Fruit fly (Drosophila melanogaster): ENCODE measurements around the gene CG17107.

CG17107 gene

DNA sequence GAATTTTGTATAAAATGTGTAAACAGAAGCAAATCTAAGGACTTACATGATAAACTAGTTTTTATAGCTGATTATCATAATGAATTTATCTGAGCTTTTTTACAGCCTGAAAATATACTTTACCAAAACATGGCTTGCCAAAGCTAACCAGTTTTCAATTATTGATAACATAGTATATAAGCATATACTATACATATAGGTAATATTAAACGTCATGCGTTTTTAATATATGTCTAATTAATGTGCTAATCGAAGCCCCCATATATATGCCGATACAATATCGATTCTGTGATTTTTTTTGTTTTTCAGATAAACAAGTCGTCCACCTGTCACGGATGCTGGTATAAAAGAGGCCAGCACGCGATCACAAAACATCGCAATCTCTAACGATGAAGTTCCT lies at the start of gene CG17107:
TSS of gene CG17107 (plus strand) at position 301 of the 400 bp plus-strand sequence.
- TF ChIP-seq EcR (GFP tag; optimal IDR thresholded peaks at IDR 0.05) (no peak), Dll (optimal IDR thresholded peaks at IDR 0.05) (no peak), psq (optimal IDR thresholded peaks at IDR 0.05) (no peak), pan (optimal IDR thresholded peaks at IDR 0.05) (no peak), CG8478 (optimal IDR thresholded peaks at IDR 0.05) (no peak)

DNA sequence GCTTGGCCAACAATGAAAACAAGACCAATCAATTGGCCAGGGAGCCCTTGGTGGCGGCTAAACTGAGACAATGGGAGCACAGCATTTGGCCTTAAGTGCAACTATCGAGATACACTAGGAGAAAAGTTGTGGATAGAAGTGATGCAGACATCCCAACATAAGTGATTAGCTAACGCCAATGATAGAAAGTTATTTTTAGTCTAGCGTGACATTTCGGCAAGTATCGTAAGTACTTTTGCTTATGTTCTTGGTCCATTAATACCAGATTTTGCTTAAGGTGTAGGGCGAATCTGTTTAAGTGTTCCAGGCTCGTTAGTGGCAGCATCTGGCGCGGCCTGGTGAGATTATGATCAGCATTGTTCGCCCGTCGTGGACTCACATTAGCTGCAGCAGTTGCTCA lies 49.0 kb upstream of the CG17107 start:
- TF ChIP-seq usp (GFP tag; optimal IDR thresholded peaks at IDR 0.05) (no peak), CG8478 (optimal IDR thresholded peaks at IDR 0.05) (no peak), EcR (GFP tag; optimal IDR thresholded peaks at IDR 0.05) (no peak), pan (optimal IDR thresholded peaks at IDR 0.05) (no peak), psq (optimal IDR thresholded peaks at IDR 0.05) (no peak), Dll (optimal IDR thresholded peaks at IDR 0.05) (no peak)

DNA sequence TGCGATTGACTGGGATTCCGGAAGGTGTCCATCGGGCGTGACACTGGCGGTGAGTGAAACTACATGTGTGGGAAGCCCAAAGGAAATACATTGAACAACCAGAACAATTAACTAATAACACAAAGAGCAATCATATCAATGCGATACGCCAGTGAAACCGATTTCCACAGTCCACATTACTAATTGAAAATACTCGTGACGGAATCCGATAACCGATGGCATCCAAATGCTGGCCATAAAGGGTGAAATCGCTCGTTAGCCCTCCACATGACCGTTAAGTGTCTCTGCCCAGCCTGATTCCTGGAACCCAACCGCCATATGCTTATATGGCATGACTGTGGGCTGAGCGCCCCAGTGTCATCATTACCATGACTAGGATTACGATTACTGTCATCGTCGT lies 43.3 kb upstream of the CG17107 start, which contains the start of gene CG7329:
TSS of gene CG7329 (minus strand) at position 101 of the 400 bp plus-strand sequence.
- TF ChIP-seq Dll (optimal IDR thresholded peaks at IDR 0.05) (no peak), pan (optimal IDR thresholded peaks at IDR 0.05) (no peak), usp (GFP tag; optimal IDR thresholded peaks at IDR 0.05) (no peak), CG8478 (optimal IDR thresholded peaks at IDR 0.05) (no peak), psq (optimal IDR thresholded peaks at IDR 0.05) (no peak)

DNA sequence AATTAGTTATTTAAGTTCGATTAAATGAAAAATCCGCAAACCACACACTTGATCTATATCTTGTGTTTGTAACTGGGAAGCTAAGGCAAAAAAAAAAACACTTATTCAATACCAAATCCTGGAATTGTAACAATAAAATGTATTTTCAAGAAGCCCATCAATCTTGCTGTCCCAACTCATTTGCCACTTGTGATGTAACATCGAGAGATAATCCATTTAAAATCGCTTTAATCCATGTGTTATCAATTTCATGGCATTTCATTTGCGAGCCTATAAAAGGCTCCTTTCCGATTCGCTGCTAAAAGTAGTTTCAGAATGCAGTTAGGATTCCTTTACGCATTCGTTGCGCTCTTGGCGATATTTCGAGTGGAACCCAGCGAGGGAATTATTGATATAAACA lies 42.1 kb upstream of the CG17107 start, which contains the start of gene CG31872:
TSS of gene CG31872 (plus strand) at position 301 of the 400 bp plus-strand sequence.
- TF ChIP-seq Dll (optimal IDR thresholded peaks at IDR 0.05), result no peak

DNA sequence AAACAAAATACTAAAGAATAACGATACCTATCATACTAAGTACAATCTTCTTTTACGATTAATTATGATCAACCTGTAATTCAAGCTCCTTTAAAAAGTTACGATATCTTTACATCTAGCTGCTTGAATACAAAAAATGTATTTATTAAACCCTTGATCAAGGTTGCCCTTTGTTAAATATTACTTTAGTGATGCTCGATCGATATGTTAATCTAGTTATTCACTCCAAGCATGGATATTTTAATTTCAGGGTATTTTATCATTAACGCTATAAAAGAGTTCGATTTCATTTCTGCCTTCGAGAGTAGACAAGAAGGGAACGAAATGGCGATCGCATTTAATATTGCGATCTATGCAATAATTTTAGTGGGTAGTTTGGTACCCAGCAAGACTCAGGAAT lies 38.0 kb upstream of the CG17107 start, which contains the start of gene CG18284:
TSS of gene CG18284 (plus strand) at position 301 of the 400 bp plus-strand sequence.
- TF ChIP-seq usp (GFP tag; optimal IDR thresholded peaks at IDR 0.05), result no peak
- no peak for TF ChIP-seq pan (optimal IDR thresholded peaks at IDR 0.05)
- no peak for TF ChIP-seq Dll (optimal IDR thresholded peaks at IDR 0.05)
- no peak for TF ChIP-seq psq (optimal IDR thresholded peaks at IDR 0.05)
- no peak for TF ChIP-seq EcR (GFP tag; optimal IDR thresholded peaks at IDR 0.05)
- no peak for TF ChIP-seq CG8478 (optimal IDR thresholded peaks at IDR 0.05)

DNA sequence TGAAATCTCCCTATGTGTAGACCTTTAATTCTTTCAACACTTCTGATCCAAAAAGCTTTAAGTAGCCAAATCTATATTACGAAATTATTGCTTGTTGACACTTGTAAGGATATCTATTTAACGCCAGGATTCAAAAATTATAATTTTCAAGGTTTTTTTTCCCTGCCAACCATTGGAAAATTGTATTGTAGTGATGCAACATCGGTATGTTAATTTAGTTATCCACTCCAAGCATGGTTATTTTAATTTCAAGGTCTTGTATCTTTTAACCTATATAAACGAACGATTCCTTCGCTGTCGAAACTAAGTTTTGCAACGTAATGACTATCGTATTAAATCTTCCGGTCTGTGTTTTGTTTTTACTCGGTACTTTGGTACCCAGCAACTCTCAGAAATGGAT lies 35.6 kb upstream of the CG17107 start, which contains the start of gene CG17097:
TSS of gene CG17097 (plus strand) at position 301 of the 400 bp plus-strand sequence.
- TF ChIP-seq CG8478 (optimal IDR thresholded peaks at IDR 0.05), result no peak
- TF ChIP-seq pan (optimal IDR thresholded peaks at IDR 0.05), result no peak
- no peak for TF ChIP-seq psq (optimal IDR thresholded peaks at IDR 0.05)
- TF ChIP-seq usp (GFP tag; optimal IDR thresholded peaks at IDR 0.05), result no peak

DNA sequence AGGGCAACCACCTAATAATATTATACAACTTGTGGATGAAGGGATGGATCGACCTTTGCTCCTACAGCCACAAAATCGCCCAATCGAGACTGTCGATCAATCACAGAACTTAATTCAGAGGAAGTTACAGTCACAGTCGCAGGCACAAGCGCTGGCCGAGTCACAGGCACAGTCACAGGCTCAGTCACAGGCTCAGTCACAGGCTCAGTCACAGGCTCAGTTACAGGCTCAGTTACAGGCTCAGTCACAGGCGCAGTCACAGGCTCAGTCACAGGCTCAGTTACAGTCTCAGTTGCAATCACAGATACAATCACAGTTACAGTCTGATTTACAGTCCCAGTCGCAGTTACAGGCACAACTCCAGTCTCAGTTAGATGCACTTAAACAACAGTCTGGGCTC lies 35.0 kb upstream of the CG17107 start:
- no peak for TF ChIP-seq Dll (optimal IDR thresholded peaks at IDR 0.05)
- no peak for TF ChIP-seq usp (GFP tag; optimal IDR thresholded peaks at IDR 0.05)
- no peak for TF ChIP-seq CG8478 (optimal IDR thresholded peaks at IDR 0.05)
- TF ChIP-seq pan (optimal IDR thresholded peaks at IDR 0.05), result no peak

DNA sequence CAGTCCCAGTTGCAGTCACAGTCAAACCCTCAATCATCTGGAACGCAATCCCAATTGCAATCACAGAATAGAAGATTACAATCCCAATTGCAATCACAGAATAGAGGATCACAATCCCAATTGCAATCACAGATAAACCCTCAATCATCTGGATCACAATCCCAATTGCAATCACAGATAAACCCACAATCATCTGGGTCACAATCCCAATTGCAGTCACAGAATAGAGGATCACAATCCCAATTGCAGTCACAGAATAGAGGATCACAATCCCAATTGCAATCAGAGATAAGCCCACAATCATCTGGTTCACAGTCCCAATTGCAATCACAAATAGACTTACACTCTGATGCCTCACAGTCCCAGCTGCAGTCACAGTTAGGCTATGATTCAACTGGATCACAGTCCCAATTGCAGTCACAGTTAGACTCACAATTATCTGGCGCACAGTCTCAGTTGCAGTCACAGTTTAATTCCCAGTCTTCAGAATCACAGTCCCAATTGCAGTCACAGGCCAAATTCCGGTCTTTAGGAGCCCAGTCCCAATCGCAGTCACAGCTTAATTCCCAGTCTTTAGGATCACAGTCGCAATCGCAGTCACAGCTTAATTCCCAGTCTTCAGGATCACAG lies 33.9 kb upstream of the CG17107 start:
- TF ChIP-seq pan (optimal IDR thresholded peaks at IDR 0.05) (no peak), EcR (GFP tag; optimal IDR thresholded peaks at IDR 0.05) (no peak), psq (optimal IDR thresholded peaks at IDR 0.05) (no peak), Dll (optimal IDR thresholded peaks at IDR 0.05) (no peak), usp (GFP tag; optimal IDR thresholded peaks at IDR 0.05) (no peak), CG8478 (optimal IDR thresholded peaks at IDR 0.05) (no peak)

DNA sequence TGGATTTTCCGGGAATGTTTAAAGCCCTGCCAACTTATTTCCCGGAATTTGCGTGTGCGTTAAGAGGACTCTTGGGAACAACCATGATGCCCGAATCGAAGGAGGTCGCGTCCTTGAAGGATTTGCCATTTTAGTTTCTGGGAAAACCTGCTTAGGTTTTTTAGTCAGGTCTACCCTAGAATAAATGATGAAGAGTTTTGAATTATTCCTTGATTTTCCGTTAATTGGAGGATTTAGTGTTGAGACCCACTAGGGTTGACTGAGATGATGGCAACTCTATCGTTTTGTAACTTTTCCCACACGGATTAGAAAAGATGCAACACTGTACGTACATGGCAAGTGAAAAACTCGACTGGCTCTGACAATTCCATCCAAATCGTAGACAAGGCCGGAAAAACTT lies 30.4 kb upstream of the CG17107 start, which contains the start of gene dbf:
TSS of gene dbf (plus strand) at position 301 of the 400 bp plus-strand sequence.
- no peak for TF ChIP-seq EcR (GFP tag; optimal IDR thresholded peaks at IDR 0.05)
- TF ChIP-seq psq (optimal IDR thresholded peaks at IDR 0.05), result no peak
- no peak for TF ChIP-seq pan (optimal IDR thresholded peaks at IDR 0.05)
- TF ChIP-seq Dll (optimal IDR thresholded peaks at IDR 0.05), result no peak
- TF ChIP-seq usp (GFP tag; optimal IDR thresholded peaks at IDR 0.05), result no peak
- TF ChIP-seq CG8478 (optimal IDR thresholded peaks at IDR 0.05), result no peak

DNA sequence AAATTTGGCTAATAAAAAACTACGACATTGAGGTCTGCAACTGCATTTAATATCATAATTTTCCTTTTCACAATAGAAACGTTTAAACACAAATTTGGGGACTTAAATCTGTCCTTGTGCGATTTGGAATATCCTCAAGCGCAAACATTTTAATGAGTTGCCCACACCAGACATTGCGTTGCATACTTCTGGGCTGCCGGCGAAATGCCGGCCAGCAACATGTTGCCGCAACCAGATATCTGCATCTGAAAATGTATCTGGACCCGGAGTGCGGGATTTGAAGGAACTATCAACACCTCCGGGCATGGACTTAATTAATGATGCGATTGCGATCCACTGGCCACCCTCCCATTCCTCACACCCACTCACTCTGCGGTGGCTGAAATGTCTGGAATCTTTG lies 27.2 kb upstream of the CG17107 start:
- no peak for TF ChIP-seq pan (optimal IDR thresholded peaks at IDR 0.05)
- TF ChIP-seq CG8478 (optimal IDR thresholded peaks at IDR 0.05), result no peak
- no peak for TF ChIP-seq Dll (optimal IDR thresholded peaks at IDR 0.05)
- no peak for TF ChIP-seq EcR (GFP tag; optimal IDR thresholded peaks at IDR 0.05)
- TF ChIP-seq psq (optimal IDR thresholded peaks at IDR 0.05), result no peak
- TF ChIP-seq usp (GFP tag; optimal IDR thresholded peaks at IDR 0.05), result no peak

DNA sequence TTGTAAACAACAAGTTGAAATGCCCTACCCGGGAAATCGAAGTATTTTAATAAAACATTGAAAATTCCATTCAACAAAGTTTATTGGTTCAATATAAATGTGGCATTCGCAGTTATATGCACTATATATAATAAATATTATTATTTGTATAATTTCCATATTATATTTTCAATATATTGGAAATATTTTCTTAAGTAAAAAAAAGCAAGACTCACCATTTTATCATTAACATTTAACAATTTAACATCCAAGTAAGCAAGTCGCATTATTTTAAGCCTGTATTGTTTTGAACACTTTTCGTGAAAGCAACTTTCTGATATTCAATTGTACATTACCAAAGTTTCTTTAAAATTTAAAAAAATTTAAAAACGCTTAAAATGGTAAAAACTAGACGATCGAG lies 23.7 kb upstream of the CG17107 start, which contains the start of gene CG45690:
TSS of gene CG45690 (plus strand) at position 301 of the 400 bp plus-strand sequence.
- TF ChIP-seq Dll (optimal IDR thresholded peaks at IDR 0.05) (no peak), psq (optimal IDR thresholded peaks at IDR 0.05) (no peak), CG8478 (optimal IDR thresholded peaks at IDR 0.05) (no peak), pan (optimal IDR thresholded peaks at IDR 0.05) (no peak), EcR (GFP tag; optimal IDR thresholded peaks at IDR 0.05) (no peak)

DNA sequence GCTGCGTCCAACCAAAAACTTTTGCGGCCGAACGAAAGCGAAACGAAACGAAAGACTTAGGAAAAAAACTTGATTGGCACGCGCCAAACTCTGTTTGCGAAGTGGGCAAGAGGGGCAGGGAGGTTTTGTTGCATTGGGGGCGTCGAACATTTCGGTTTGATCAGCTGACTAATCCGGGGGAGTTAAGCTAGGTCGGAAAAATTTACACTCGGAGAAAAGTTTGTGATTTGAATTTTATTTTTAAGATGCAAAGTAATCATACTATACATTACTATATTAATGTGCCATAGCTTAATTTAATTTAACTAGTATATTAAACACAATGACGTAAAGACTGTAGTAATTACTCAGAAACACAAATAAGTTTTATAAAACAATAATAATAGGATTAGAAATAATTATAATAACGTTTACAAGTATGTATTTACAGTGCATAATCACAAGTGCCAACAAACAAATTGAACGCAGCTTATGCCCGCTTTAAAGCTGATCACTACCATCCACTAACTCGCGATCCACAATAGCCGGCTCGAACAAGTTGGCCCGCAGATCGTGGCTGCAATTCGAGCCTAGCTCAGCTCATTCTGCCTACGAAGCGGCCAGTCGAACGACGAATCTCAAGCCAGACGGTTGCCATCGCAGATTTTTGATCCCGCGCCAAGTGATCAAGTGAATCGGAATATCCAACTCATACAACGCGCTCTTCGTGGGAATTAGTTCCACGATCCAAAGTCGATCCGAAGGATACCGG lies 20.0 kb upstream of the CG17107 start, which contains the start of gene CG31871:
TSS of gene CG31871 (plus strand) at position 592 of the 751 bp plus-strand sequence.
- TF ChIP-seq psq (optimal IDR thresholded peaks at IDR 0.05), result no peak
- no peak for TF ChIP-seq EcR (GFP tag; optimal IDR thresholded peaks at IDR 0.05)
- no peak for TF ChIP-seq pan (optimal IDR thresholded peaks at IDR 0.05)
- TF ChIP-seq CG8478 (optimal IDR thresholded peaks at IDR 0.05), result no peak
- no peak for TF ChIP-seq usp (GFP tag; optimal IDR thresholded peaks at IDR 0.05)

Data from whole organism.